Worm (Caenorhabditis elegans) whole organism, L2 larva: ENCODE results near the gene EEED8.15.

ENCODE experiments used
- ama-1 ChIP-seq: fragments of 150-350 bp; optimal IDR thresholded peaks from 2 replicates; lab custom pipeline; 2018; ENCODE audit warnings: inconsistent platforms
- ceh-16 ChIP-seq: fragments of 150-350 bp; optimal IDR thresholded peaks from 2 replicates; lab custom pipeline; 2014; ENCODE audit warnings: missing biosample characterization, missing genetic modification characterization
- ceh-82 ChIP-seq: fragments of 150-350 bp; optimal IDR thresholded peaks from 2 replicates; lab custom pipeline; 2014; ENCODE audit warnings: missing biosample characterization, missing genetic modification characterization
- egl-27 ChIP-seq: sonication (generic microtip); optimal IDR thresholded peaks from 3 replicates; lab custom pipeline; 2017; ENCODE audit warnings: missing biosample characterization, missing genetic modification reagents, missing genetic modification characterization
- elt-3 ChIP-seq: sonication (generic microtip); optimal IDR thresholded peaks from 2 replicates; lab custom pipeline; 2017; ENCODE audit warnings: missing biosample characterization, missing genetic modification characterization
- lin-39 ChIP-seq: fragments of 150-350 bp; optimal IDR thresholded peaks from 2 replicates; lab custom pipeline; 2014; ENCODE audit warnings: missing biosample characterization, missing genetic modification reagents, missing genetic modification characterization
- lsy-2 ChIP-seq, 2 experiments: fragments of 150-350 bp in 1 of 2; sonication (generic microtip) in 1 of 2; optimal IDR thresholded peaks; 2 replicates each; lab custom pipeline; 2014 to 2017; ENCODE audit warnings: missing biosample characterization in 2 of 2, missing genetic modification characterization in 2 of 2
- sem-4 ChIP-seq: fragments of 150-350 bp; optimal IDR thresholded peaks from 2 replicates; lab custom pipeline; 2014; ENCODE audit warnings: missing biosample characterization, missing genetic modification reagents, missing genetic modification characterization
- snpc-4 ChIP-seq: fragments of 150-350 bp; optimal IDR thresholded peaks from 2 replicates; lab custom pipeline; 2014; ENCODE audit warnings: missing biosample characterization, missing genetic modification characterization
- unc-39 ChIP-seq: fragments of 150-350 bp; optimal IDR thresholded peaks from 2 replicates; lab custom pipeline; 2014; ENCODE audit warnings: missing biosample characterization, missing genetic modification characterization
- unc-55 ChIP-seq: fragments of 150-350 bp; sonication (generic microtip); optimal IDR thresholded peaks from 3 replicates; lab custom pipeline; 2014; ENCODE audit warnings: missing biosample characterization, missing genetic modification reagents, missing genetic modification characterization
- unc-62 ChIP-seq: fragments of 150-350 bp; optimal IDR thresholded peaks from 2 replicates; lab custom pipeline; 2014; ENCODE audit warnings: missing biosample characterization, missing genetic modification reagents, missing genetic modification characterization
- ztf-11 ChIP-seq: sonication (generic microtip); optimal IDR thresholded peaks from 2 replicates; lab custom pipeline; 2017; ENCODE audit warnings: missing biosample characterization, missing genetic modification characterization

DNA sequence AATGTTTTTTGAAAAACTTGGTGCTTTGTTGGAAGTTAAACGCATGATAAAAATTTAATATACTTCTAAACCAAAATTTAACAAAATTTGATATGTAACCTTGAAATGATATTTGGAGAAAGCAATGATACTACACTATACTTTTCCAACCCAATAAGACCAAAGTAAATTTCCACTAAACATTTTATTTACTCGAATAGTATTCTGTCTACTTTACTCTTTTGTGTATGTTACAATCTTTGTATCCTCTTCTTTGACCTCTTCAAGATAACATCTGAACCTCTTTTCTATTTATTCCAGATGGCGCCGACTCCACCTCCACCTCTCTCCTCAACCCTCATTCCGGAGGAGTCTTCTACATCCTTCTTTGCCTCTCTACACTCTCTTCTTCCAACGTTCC, 34.5 kb downstream of the EEED8.15 start, which contains the start of gene dhs-5:
- TF ChIP-seq sem-4 (no peak), lin-39 (tag; lab: Kevin White, UChicago) (no peak), ceh-82 (no peak), lsy-2 (tag; optimal IDR thresholded peaks at IDR 0.05; lab: Kevin White, UChicago) (no peak), elt-3 (tag; lab: Kevin White, UChicago) (no peak), unc-62 (GFP tag; lab: Kevin White, UChicago) (no peak), unc-55 (no peak), egl-27 (tag; lab: Kevin White, UChicago) (no peak), snpc-4 (tag; lab: Kevin White, UChicago) (no peak), ztf-11 (tag; lab: Kevin White, UChicago) (no peak), ceh-16 (tag; lab: Kevin White, UChicago) (no peak), ama-1 (lab: Kevin White, UChicago) (no peak), unc-39 (tag; lab: Kevin White, UChicago) (no peak)
